Worm (Caenorhabditis elegans) whole organism, L4 larva: ENCODE results near the gene B0294.1.

ENCODE experiments used
- D1046.2 ChIP-seq: fragments of 200-800 bp; sonication (Bioruptor generic); IDR thresholded peaks from 2 replicates; pipeline ENCODE4 v1.3.6; 2022; ENCODE audit warnings: missing genetic modification characterization, missing compliant biosample characterization
- F10B5.3 ChIP-seq: sonication (generic microtip); optimal IDR thresholded peaks from 2 replicates; lab custom pipeline; 2016; ENCODE audit warnings: mild to moderate bottlenecking, missing genetic modification characterization, missing compliant biosample characterization
- F26F4.8 ChIP-seq: fragments of 200-800 bp; sonication (Bioruptor generic); conservative IDR thresholded peaks from 2 replicates; pipeline ENCODE4 v1.3.6; 2022; ENCODE audit warnings: missing genetic modification characterization, missing compliant biosample characterization
- R02D3.7 ChIP-seq: fragments of 150-350 bp; sonication (generic microtip); optimal IDR thresholded peaks from 3 replicates; lab custom pipeline; 2014; ENCODE audit warnings: missing biosample characterization, missing genetic modification characterization
- T20F7.1 ChIP-seq: fragments of 200-800 bp; sonication (Bioruptor generic); optimal IDR thresholded peaks from 2 replicates; lab custom pipeline; 2018; ENCODE audit warnings: mild to moderate bottlenecking, missing genetic modification characterization, missing compliant biosample characterization
- Y75B8A.6 ChIP-seq: fragments of 200-800 bp; sonication (Bioruptor generic); IDR thresholded peaks from 2 replicates; pipeline ENCODE4 v1.3.6; 2022; ENCODE audit warnings: missing genetic modification reagents, missing genetic modification characterization, missing compliant biosample characterization
- attf-4 ChIP-seq: sonication (generic microtip); optimal IDR thresholded peaks from 3 replicates; lab custom pipeline; 2017; ENCODE audit warnings: missing biosample characterization, missing genetic modification characterization
- ceh-62 ChIP-seq: sonication (generic microtip); optimal IDR thresholded peaks from 2 replicates; lab custom pipeline; 2017; ENCODE audit warnings: missing biosample characterization, missing genetic modification characterization
- cey-2 ChIP-seq: sonication (generic microtip); optimal IDR thresholded peaks from 3 replicates; lab custom pipeline; 2017; ENCODE audit warnings: missing genetic modification characterization, mild to moderate bottlenecking, missing compliant biosample characterization, antibody characterized with exemption, borderline replicate concordance; ENCODE audit not compliant: insufficient read depth
- daf-16 ChIP-seq, 3 experiments: sonication (generic microtip); optimal IDR thresholded peaks; 2 replicates each; lab custom pipeline; 2016 to 2017; ENCODE audit warnings: missing genetic modification characterization in 3 of 3, missing genetic modification reagents in 3 of 3, mild to moderate bottlenecking in 2 of 3, missing compliant biosample characterization in 2 of 3, missing biosample characterization in 1 of 3, moderate library complexity in 1 of 3
- daf-19 ChIP-seq: fragments of 200-800 bp; sonication (Bioruptor generic); conservative IDR thresholded peaks from 2 replicates; pipeline ENCODE4 v1.3.6; 2022; ENCODE audit warnings: missing genetic modification characterization, missing compliant biosample characterization
- dmd-6 ChIP-seq: fragments of 200-800 bp; sonication (Bioruptor generic); IDR thresholded peaks from 2 replicates; pipeline ENCODE4 v1.3.6; 2022; ENCODE audit warnings: missing genetic modification reagents, missing genetic modification characterization, missing compliant biosample characterization
- dmd-8 ChIP-seq: fragments of 200-800 bp; sonication (Bioruptor generic); IDR thresholded peaks from 2 replicates; pipeline ENCODE4 v1.3.6; 2022; ENCODE audit warnings: missing genetic modification characterization, missing compliant biosample characterization
- duxl-1 ChIP-seq: sonication (generic microtip); optimal IDR thresholded peaks from 2 replicates; lab custom pipeline; 2016; ENCODE audit warnings: mild to moderate bottlenecking, missing genetic modification characterization, moderate library complexity, missing compliant biosample characterization; ENCODE audit not compliant: poor library complexity
- lim-7 ChIP-seq: fragments of 200-800 bp; sonication (Bioruptor generic); IDR thresholded peaks from 2 replicates; pipeline ENCODE4 v1.3.6; 2022; ENCODE audit warnings: missing genetic modification characterization, missing compliant biosample characterization
- lin-1 ChIP-seq: fragments of 200-800 bp; sonication (Bioruptor generic); IDR thresholded peaks from 2 replicates; pipeline ENCODE4 v1.3.6; 2022; ENCODE audit warnings: missing genetic modification reagents, missing genetic modification characterization, missing compliant biosample characterization
- lin-13 ChIP-seq: fragments of 150-350 bp; optimal IDR thresholded peaks from 2 replicates; lab custom pipeline; 2014; ENCODE audit warnings: missing biosample characterization, missing genetic modification reagents, missing genetic modification characterization
- lin-15B ChIP-seq: fragments of 150-350 bp; sonication (generic microtip); optimal IDR thresholded peaks from 3 replicates; lab custom pipeline; 2014; ENCODE audit warnings: missing biosample characterization, missing genetic modification characterization
- lin-29 ChIP-seq: fragments of 200-800 bp; sonication (Bioruptor generic); IDR thresholded peaks from 2 replicates; pipeline ENCODE4 v1.3.6; 2022; ENCODE audit warnings: missing genetic modification reagents, missing genetic modification characterization, missing compliant biosample characterization
- lin-38 ChIP-seq: fragments of 200-800 bp; sonication (Bioruptor generic); IDR thresholded peaks from 2 replicates; pipeline ENCODE4 v1.3.6; 2022; ENCODE audit warnings: missing genetic modification reagents, missing genetic modification characterization, missing compliant biosample characterization
- lsy-2 ChIP-seq, 2 experiments: fragments of 150-350 bp in 1 of 2; sonication (generic microtip) in 1 of 2; optimal IDR thresholded peaks; 2 replicates each; lab custom pipeline; 2014 to 2017; ENCODE audit warnings: missing biosample characterization in 2 of 2, missing genetic modification characterization in 2 of 2
- mdl-1 ChIP-seq, 2 experiments: fragments of 150-350 bp in 1 of 2; sonication (generic microtip) in 1 of 2; optimal IDR thresholded peaks; 2 replicates each; lab custom pipeline; 2014 to 2017; ENCODE audit warnings: missing biosample characterization in 2 of 2, missing genetic modification characterization in 2 of 2
- nhr-10 ChIP-seq: fragments of 150-350 bp; optimal IDR thresholded peaks from 2 replicates; lab custom pipeline; 2014; ENCODE audit warnings: missing biosample characterization, missing genetic modification characterization
- nhr-111 ChIP-seq: fragments of 200-800 bp; sonication (Bioruptor generic); optimal IDR thresholded peaks from 2 replicates; lab custom pipeline; 2018; ENCODE audit warnings: mild to moderate bottlenecking, missing genetic modification characterization, missing compliant biosample characterization
- nhr-237 ChIP-seq: sonication (generic microtip); optimal IDR thresholded peaks from 2 replicates; lab custom pipeline; 2017; ENCODE audit warnings: missing biosample characterization, missing genetic modification characterization
- nhr-28 ChIP-seq: fragments of 150-350 bp; optimal IDR thresholded peaks from 2 replicates; lab custom pipeline; 2014; ENCODE audit warnings: missing biosample characterization, missing genetic modification characterization
- nhr-42 ChIP-seq: fragments of 200-800 bp; sonication (Bioruptor generic); IDR thresholded peaks from 2 replicates; pipeline ENCODE4 v1.3.6; 2022; ENCODE audit warnings: missing genetic modification characterization, missing compliant biosample characterization
- nhr-48 ChIP-seq: sonication (generic microtip); optimal IDR thresholded peaks from 2 replicates; lab custom pipeline; 2016; ENCODE audit warnings: mild to moderate bottlenecking, missing genetic modification characterization, missing compliant biosample characterization
- nhr-76 ChIP-seq: fragments of 150-350 bp; optimal IDR thresholded peaks from 2 replicates; lab custom pipeline; 2014; ENCODE audit warnings: missing biosample characterization, missing genetic modification characterization
- nhr-77 ChIP-seq: fragments of 150-350 bp; optimal IDR thresholded peaks from 2 replicates; lab custom pipeline; 2014; ENCODE audit warnings: missing biosample characterization, missing genetic modification characterization
- pha-4 ChIP-seq, 2 experiments: fragments of 150-350 bp in 1 of 2; fragments of 200-800 bp in 1 of 2; sonication (Bioruptor generic) in 1 of 2; IDR thresholded peaks in 1 of 2; optimal IDR thresholded peaks in 1 of 2; 2 replicates each; pipeline versions ENCODE4 v1.3.6 to Lab custom; 2014 to 2022; ENCODE audit warnings: missing genetic modification characterization in 2 of 2, missing genetic modification reagents in 2 of 2, missing biosample characterization in 1 of 2, missing compliant biosample characterization in 1 of 2
- rbr-2 ChIP-seq: sonication (generic microtip); optimal IDR thresholded peaks from 2 replicates; lab custom pipeline; 2016; ENCODE audit warnings: missing genotype, missing genetic modification characterization, missing compliant biosample characterization
- snpc-1.2 ChIP-seq: fragments of 200-800 bp; sonication (Bioruptor generic); IDR thresholded peaks from 2 replicates; pipeline ENCODE4 v1.3.6; 2022; ENCODE audit warnings: missing genetic modification reagents, missing genetic modification characterization, missing compliant biosample characterization
- spr-1 ChIP-seq: sonication (generic microtip); optimal IDR thresholded peaks from 2 replicates; lab custom pipeline; 2016; ENCODE audit warnings: mild to moderate bottlenecking, missing genetic modification characterization, missing compliant biosample characterization
- tag-97 ChIP-seq: fragments of 200-800 bp; sonication (Bioruptor generic); IDR thresholded peaks from 2 replicates; pipeline ENCODE4 v1.3.6; 2022; ENCODE audit warnings: missing genetic modification characterization, missing compliant biosample characterization
- tra-1 ChIP-seq: fragments of 200-800 bp; sonication (Bioruptor generic); IDR thresholded peaks from 2 replicates; pipeline ENCODE4 v1.3.6; 2022; ENCODE audit warnings: missing genetic modification reagents, missing genetic modification characterization, missing compliant biosample characterization
- unc-130 ChIP-seq: sonication (generic microtip); optimal IDR thresholded peaks from 2 replicates; lab custom pipeline; 2016; ENCODE audit warnings: missing genetic modification reagents, missing genetic modification characterization, missing compliant biosample characterization
- unc-39 ChIP-seq: sonication (generic microtip); optimal IDR thresholded peaks from 2 replicates; lab custom pipeline; 2017; ENCODE audit warnings: missing biosample characterization, missing genetic modification characterization
- unc-62 ChIP-seq, 3 experiments: fragments of 150-350 bp in 1 of 3; sonication (generic microtip); optimal IDR thresholded peaks in 2 of 3; peaks in 1 of 3; 1 replicate in 1 of 3; 2 replicates in 2 of 3; lab custom pipeline; 2014 to 2017; ENCODE audit warnings: missing biosample characterization in 3 of 3, missing genetic modification characterization in 3 of 3, missing genetic modification reagents in 3 of 3, missing genotype in 1 of 3
- zfp-2 ChIP-seq: sonication (generic microtip); optimal IDR thresholded peaks from 2 replicates; lab custom pipeline; 2016; ENCODE audit warnings: mild to moderate bottlenecking, missing genetic modification characterization, missing compliant biosample characterization
- zfp-3 ChIP-seq: fragments of 200-800 bp; sonication (Bioruptor generic); conservative IDR thresholded peaks from 2 replicates; pipeline ENCODE4 v1.3.6; 2022; ENCODE audit warnings: missing genetic modification reagents, missing genetic modification characterization, missing compliant biosample characterization
- zip-2 ChIP-seq: fragments of 150-350 bp; optimal IDR thresholded peaks from 2 replicates; lab custom pipeline; 2014; ENCODE audit warnings: missing biosample characterization, missing genetic modification characterization
- ztf-11 ChIP-seq: fragments of 150-350 bp; optimal IDR thresholded peaks from 2 replicates; lab custom pipeline; 2014; ENCODE audit warnings: missing biosample characterization, missing genetic modification characterization
- ztf-7 ChIP-seq: fragments of 150-350 bp; optimal IDR thresholded peaks from 2 replicates; lab custom pipeline; 2014; ENCODE audit warnings: missing biosample characterization, missing genetic modification characterization

B0294.1 gene

DNA sequence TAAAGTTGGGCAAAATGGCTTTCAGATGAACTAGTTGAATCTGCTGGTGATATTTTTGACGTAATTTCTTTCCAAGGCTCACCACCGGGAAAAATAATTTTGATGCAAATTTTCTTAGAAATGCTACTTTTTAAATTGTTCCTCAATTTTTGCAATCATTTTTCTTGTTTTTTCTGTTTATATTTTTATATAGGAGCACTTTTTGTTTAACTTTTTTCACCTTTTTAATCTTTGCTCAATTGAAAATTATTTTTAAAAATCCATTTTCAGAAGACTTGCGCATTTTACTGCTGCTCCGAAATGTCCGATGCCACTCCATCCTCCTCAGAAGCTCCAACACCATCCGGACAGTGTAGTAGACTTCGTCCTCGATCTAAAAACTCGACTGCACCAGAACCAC lies 20.0 kb upstream of the B0294.1 start, which contains the start of gene dot-1.5:
dot-1.5 (plus strand) TSS at position 301 of the 400 bp plus-strand sequence.
- no peak for TF ChIP-seq dmd-8 (GFP tag; lab: Robert Waterston, UW)
- TF ChIP-seq nhr-42 (GFP tag; lab: Robert Waterston, UW), result no peak
- no peak for TF ChIP-seq ztf-11

DNA sequence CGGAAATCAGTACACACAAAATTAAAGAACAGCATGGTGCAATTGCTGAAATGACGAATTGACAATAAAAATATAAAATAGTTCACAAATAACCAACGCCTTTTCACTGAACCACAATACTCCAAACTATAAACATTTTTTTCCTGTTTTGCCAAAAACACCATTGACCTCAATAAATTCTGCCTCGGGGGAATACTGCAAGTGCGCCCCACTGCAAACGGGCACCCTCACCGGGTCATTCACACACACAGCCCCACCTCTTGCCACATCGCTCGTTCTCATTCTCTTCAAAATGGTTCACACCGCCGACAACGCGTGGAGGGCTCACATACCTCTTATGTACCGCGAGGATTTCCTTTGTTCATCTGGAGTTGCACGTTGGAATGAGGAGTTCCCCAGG lies 17.9 kb upstream of the B0294.1 start, which contains the start of gene rgs-9:
rgs-9 (plus strand) TSS at position 237 of the 400 bp plus-strand sequence.
- TF ChIP-seq ceh-62 (tag; lab: Kevin White, UChicago) (no peak), unc-39 (tag; lab: Kevin White, UChicago) (no peak), dmd-6 (GFP tag; lab: Robert Waterston, UW) (no peak), attf-4 (tag; lab: Kevin White, UChicago) (no peak), dmd-8 (GFP tag; lab: Robert Waterston, UW) (no peak), cey-2 (tag; lab: Kevin White, UChicago) (no peak), R02D3.7 (tag; lab: Kevin White, UChicago) (no peak), unc-62 (GFP tag; optimal IDR thresholded peaks at IDR 0.05 in 1 of 2; lab: Kevin White, UChicago) (peak in 1 of 2 experiments; percentile 51), unc-62 (tag; optimal IDR thresholded peaks at IDR 0.05; lab: Kevin White, UChicago) (no peak)

DNA sequence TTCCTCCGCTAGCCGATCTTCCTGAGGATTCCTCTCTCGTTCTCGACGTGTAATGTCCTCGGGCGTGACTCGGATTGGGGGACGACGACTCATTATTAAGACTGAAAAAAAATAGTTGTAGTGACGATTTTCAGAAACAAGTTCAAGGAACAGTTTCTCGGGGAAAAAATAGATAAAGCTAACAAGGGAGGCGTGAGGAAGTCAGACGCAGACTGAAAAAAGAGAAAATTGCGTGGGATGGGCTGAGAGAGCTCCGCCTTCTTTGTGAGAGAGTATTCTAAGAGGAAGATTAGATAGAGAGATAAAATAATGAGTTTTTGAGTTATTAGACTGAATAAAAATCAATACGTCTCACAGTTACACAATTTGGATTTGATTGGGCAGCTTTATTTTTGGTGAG lies 16.1 kb upstream of the B0294.1 start, which contains the start of gene ZC53.1:
ZC53.1 (minus strand) TSS at position 101 of the 400 bp plus-strand sequence.
- no peak for TF ChIP-seq nhr-10 (tag; lab: Kevin White, UChicago)
- TF ChIP-seq F26F4.8 (GFP tag; lab: Robert Waterston, UW), result no peak
- TF ChIP-seq nhr-77 (tag; lab: Kevin White, UChicago), result no peak
- no peak for TF ChIP-seq nhr-237 (tag; lab: Kevin White, UChicago)
- TF ChIP-seq lsy-2 (tag; optimal IDR thresholded peaks at IDR 0.05; lab: Kevin White, UChicago), result no peak
- TF ChIP-seq daf-16 (GFP tag; optimal IDR thresholded peaks at IDR 0.05; lab: Kevin White, UChicago), result no peak
- no peak for TF ChIP-seq daf-16 (tag; optimal IDR thresholded peaks at IDR 0.05; lab: Kevin White, UChicago)
- TF ChIP-seq R02D3.7 (tag; lab: Kevin White, UChicago), result no peak
- no peak for TF ChIP-seq nhr-76
- TF ChIP-seq spr-1 (tag; lab: Kevin White, UChicago), result no peak
- no peak for TF ChIP-seq lin-1 (GFP tag; lab: Robert Waterston, UW)
- no peak for TF ChIP-seq rbr-2 (tag; lab: Kevin White, UChicago)
- no peak for TF ChIP-seq lin-38
- no peak for TF ChIP-seq snpc-1.2 (GFP tag; lab: Robert Waterston, UW)
- TF ChIP-seq tra-1 (GFP tag; lab: Robert Waterston, UW), result no peak
- no peak for TF ChIP-seq duxl-1 (tag; lab: Kevin White, UChicago)
- no peak for TF ChIP-seq unc-130
- no peak for TF ChIP-seq zip-2 (tag; lab: Kevin White, UChicago)
- TF ChIP-seq F10B5.3, result no peak

DNA sequence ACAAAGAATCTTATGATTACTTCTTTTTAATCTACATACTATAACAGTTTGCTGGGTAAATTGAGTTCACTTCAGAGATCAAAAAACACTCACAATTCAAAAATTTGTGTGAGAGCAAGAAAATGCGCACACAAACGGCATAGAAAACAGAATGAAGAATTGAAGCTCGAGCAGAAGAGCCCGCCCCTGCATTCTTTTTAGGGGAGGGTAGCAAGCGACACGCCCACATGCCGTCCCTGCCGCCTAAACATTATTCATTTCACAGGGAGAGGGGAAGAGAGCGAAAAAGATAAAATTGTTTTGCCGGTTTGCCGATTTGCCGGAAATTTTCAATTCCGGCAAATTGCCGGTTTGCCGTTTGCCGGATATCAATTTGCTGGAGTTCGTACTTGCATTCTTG lies 12.2 kb upstream of the B0294.1 start:
- no peak for TF ChIP-seq dmd-8 (GFP tag; lab: Robert Waterston, UW)
- TF ChIP-seq pha-4 (GFP tag; IDR thresholded peaks at IDR 0.05; lab: Robert Waterston, UW), result peak; percentile 88; the same call in 1 of the 2 replicates
- no peak for TF ChIP-seq pha-4 (tag; optimal IDR thresholded peaks at IDR 0.05; lab: Kevin White, UChicago)
- no peak for TF ChIP-seq ceh-62 (tag; lab: Kevin White, UChicago)
- peak; percentile 26; the same call in 1 of the 2 replicates for TF ChIP-seq lim-7
- no peak for TF ChIP-seq tag-97 (GFP tag; lab: Robert Waterston, UW)
- TF ChIP-seq lin-29 (GFP tag; lab: Robert Waterston, UW), result peak; percentile 89
- peak; percentile 3 for TF ChIP-seq nhr-111 (GFP tag; lab: Kevin White, UChicago)
- no peak for TF ChIP-seq zfp-2 (tag; lab: Kevin White, UChicago)
- peak; percentile 54 for TF ChIP-seq lin-13
- TF ChIP-seq duxl-1 (tag; lab: Kevin White, UChicago), result peak; percentile 98
- TF ChIP-seq ztf-7, result peak; percentile 34
- peak; percentile 95 for TF ChIP-seq rbr-2 (tag; lab: Kevin White, UChicago)
- no peak for TF ChIP-seq T20F7.1 (GFP tag; lab: Kevin White, UChicago)
- TF ChIP-seq D1046.2 (GFP tag; lab: Robert Waterston, UW), result peak; percentile 82; the same call in 1 of the 2 replicates
- TF ChIP-seq nhr-28, result peak; percentile 25
- peak; percentile 87 for TF ChIP-seq dmd-6 (GFP tag; lab: Robert Waterston, UW)
- peak; percentile 71 for TF ChIP-seq nhr-48 (tag; lab: Kevin White, UChicago)
- 0 out of 2 replicates have a peak, but pooled peaks have one; percentile 46 for TF ChIP-seq Y75B8A.6 (GFP tag; lab: Robert Waterston, UW)
- peak; percentile 96 for TF ChIP-seq nhr-42 (GFP tag; lab: Robert Waterston, UW)
- no peak for TF ChIP-seq daf-19
- peak; percentile 85 for TF ChIP-seq zfp-3
- TF ChIP-seq lin-15B (tag; lab: Kevin White, UChicago), result no peak
- TF ChIP-seq mdl-1 (tag; optimal IDR thresholded peaks at IDR 0.05; lab: Kevin White, UChicago), result peak; percentile 23 to 52
